Worm (Caenorhabditis elegans) whole organism, young adult: ENCODE data around the gene fipr-9.

Experiments
- B0019.2 ChIP-seq: fragments of 200-800 bp; sonication (Bioruptor generic); conservative IDR thresholded peaks from 2 replicates; pipeline ENCODE4 v1.3.6; 2022; ENCODE audit warnings: missing genetic modification reagents, missing genetic modification characterization, missing compliant biosample characterization
- T07F8.4 ChIP-seq: sonication (generic microtip); optimal IDR thresholded peaks from 2 replicates; lab custom pipeline; 2016; ENCODE audit warnings: mild to moderate bottlenecking, missing genetic modification characterization, moderate library complexity, missing compliant biosample characterization
- dpff-1 ChIP-seq: sonication (generic microtip); optimal IDR thresholded peaks from 2 replicates; lab custom pipeline; 2017; ENCODE audit warnings: mild to moderate bottlenecking, missing genetic modification characterization, missing compliant biosample characterization
- egrh-3 ChIP-seq: fragments of 200-800 bp; sonication (Bioruptor generic); IDR thresholded peaks from 2 replicates; pipeline ENCODE4 v1.3.6; 2022; ENCODE audit warnings: missing genetic modification reagents, missing genetic modification characterization, missing compliant biosample characterization
- lin-35 ChIP-seq, 3 experiments: fragments of 150-350 bp in 2 of 3; sonication (generic microtip) in 1 of 3; optimal IDR thresholded peaks; 2 replicates each; lab custom pipeline; 2014 to 2018; ENCODE audit warnings: missing biosample characterization in 3 of 3, missing genetic modification characterization in 3 of 3, missing genetic modification reagents in 3 of 3
- mxl-1 ChIP-seq: sonication (generic microtip); optimal IDR thresholded peaks from 2 replicates; lab custom pipeline; 2016; ENCODE audit warnings: missing genetic modification characterization, missing compliant biosample characterization
- nhr-120 ChIP-seq: fragments of 200-800 bp; sonication (Bioruptor generic); IDR thresholded peaks from 2 replicates; pipeline ENCODE4 v1.3.6; 2022; ENCODE audit warnings: missing genetic modification characterization, missing compliant biosample characterization
- snpc-4 ChIP-seq, 5 experiments: fragments of 150-350 bp in 1 of 5; sonication (generic microtip) in 4 of 5; optimal IDR thresholded peaks; 2 replicates each; lab custom pipeline; 2014 to 2018; ENCODE audit warnings: missing genetic modification characterization in 5 of 5, missing biosample characterization in 3 of 5, antibody characterized with exemption in 2 of 5, mild to moderate bottlenecking in 2 of 5, missing compliant biosample characterization in 2 of 5, missing genotype in 2 of 5, moderate library complexity in 2 of 5, missing genetic modification reagents in 1 of 5
- unc-62 ChIP-seq: fragments of 150-350 bp; optimal IDR thresholded peaks from 2 replicates; lab custom pipeline; 2014; ENCODE audit warnings: missing biosample characterization, missing genetic modification reagents, missing genetic modification characterization
- ztf-18 ChIP-seq: sonication (generic microtip); optimal IDR thresholded peaks from 2 replicates; lab custom pipeline; 2016; ENCODE audit warnings: missing genotype, mild to moderate bottlenecking, missing genetic modification characterization, missing compliant biosample characterization

- TF ChIP-seq B0019.2 (GFP tag; lab: Robert Waterston, UW) (no peak), dpff-1 (tag; lab: Kevin White, UChicago) (no peak), egrh-3 (no peak), snpc-4 (GFP tag; optimal IDR thresholded peaks at IDR 0.05; lab: Kevin White, UChicago) (no peak), snpc-4 (tag; optimal IDR thresholded peaks at IDR 0.05; lab: Kevin White, UChicago) (no peak), mxl-1 (tag; lab: Kevin White, UChicago) (no peak), unc-62 (GFP tag; lab: Kevin White, UChicago) (peak; percentile 91), T07F8.4 (tag; lab: Kevin White, UChicago) (no peak), nhr-120 (no peak), lin-35 (GFP tag; optimal IDR thresholded peaks at IDR 0.05; lab: Kevin White, UChicago) (no peak), ztf-18 (tag; lab: Kevin White, UChicago) (no peak)
These were observed 24.2 kb downstream of the fipr-9 start for ce11 chrV:10245615-10246014.
